Fruit fly (Drosophila melanogaster) whole organism: ENCODE results near the gene arg.

Experiments
- CG8478 ChIP-seq: fragments of >200 bp; optimal IDR thresholded peaks from 2 replicates; lab custom pipeline; 2018; ENCODE audit warnings: inconsistent platforms
- Dll ChIP-seq: fragments of >200 bp; optimal IDR thresholded peaks from 2 replicates; lab custom pipeline; 2017
- EcR ChIP-seq, 2 experiments: fragments of >200 bp; optimal IDR thresholded peaks; 2 replicates each; lab custom pipeline; 2017; ENCODE audit warnings: missing biosample characterization in 2 of 2, missing genetic modification characterization in 2 of 2, missing genetic modification reagents in 2 of 2
- pan ChIP-seq: fragments of >200 bp; optimal IDR thresholded peaks from 2 replicates; lab custom pipeline; 2017
- psq ChIP-seq: fragments of >200 bp; optimal IDR thresholded peaks from 2 replicates; lab custom pipeline; 2017
- usp ChIP-seq: fragments of >200 bp; optimal IDR thresholded peaks from 2 replicates; lab custom pipeline; 2017; ENCODE audit warnings: missing biosample characterization, missing genetic modification characterization, mixed read lengths

dm6 chrX:523179-523851, 14.1 kb downstream of the arg start, which contains the start of gene elav:
- TF ChIP-seq Dll (lab: Kevin White, UChicago) = peak; percentile 67
- TF ChIP-seq psq = no peak
- TF ChIP-seq pan (lab: Kevin White, UChicago) = no peak
- no peak for TF ChIP-seq CG8478
- TF ChIP-seq usp (GFP tag; lab: Kevin White, UChicago) = no peak
- TF ChIP-seq EcR (GFP tag; optimal IDR thresholded peaks at IDR 0.05; lab: Kevin White, UChicago) = no peak
